Fruit fly (Drosophila melanogaster): Measurements from ENCODE around the gene CG17734.
A peak's percentile ranks its signal among the peaks of the same experiment; 100 is the strongest.

The CG17734 gene

dm6 chr3R:11243057-11243740 lies 600 bp downstream of the CG17734 start (continued):
- peak; percentile 21 for TF ChIP-seq CG12104 (GFP tag; optimal IDR thresholded peaks at IDR 0.05)
- no peak for TF ChIP-seq ranshi (GFP tag; IDR thresholded peaks at IDR 0.05)
- TF ChIP-seq MTF-1 (GFP tag; optimal IDR thresholded peaks at IDR 0.05; ENCODE audit: borderline replicate concordance): no peak
- TF ChIP-seq tgo (GFP tag; IDR thresholded peaks at IDR 0.05): 0 out of 3 replicates have a peak, but pooled peaks have one; percentile 27
- no peak for TF ChIP-seq CG13287 (GFP tag; IDR thresholded peaks at IDR 0.05; ENCODE audit: partially characterized antibody)
- no peak for TF ChIP-seq Sin3A (optimal IDR thresholded peaks at IDR 0.05)
- TF ChIP-seq toy (GFP tag; IDR thresholded peaks at IDR 0.05): no peak
- no peak for TF ChIP-seq CG30431 (GFP tag; optimal IDR thresholded peaks at IDR 0.05)
- peak; percentile 55; the same call in 1 of the 2 replicates for TF ChIP-seq sob (GFP tag; IDR thresholded peaks at IDR 0.05)
- TF ChIP-seq CG7839 (tag; optimal IDR thresholded peaks at IDR 0.05): peak; percentile 61
- no peak for TF ChIP-seq CG7357 (GFP tag; IDR thresholded peaks at IDR 0.05)
- TF ChIP-seq CG13624 (GFP tag; optimal IDR thresholded peaks at IDR 0.05): peak; percentile 51
- no peak for TF ChIP-seq Sox100B (GFP tag; optimal IDR thresholded peaks at IDR 0.05)
- TF ChIP-seq CG17829 (tag; optimal IDR thresholded peaks at IDR 0.05): peak; percentile 30
- peak; percentile 47; the same call in 1 of the 2 replicates for TF ChIP-seq E2f1 (GFP tag; IDR thresholded peaks at IDR 0.05)
- TF ChIP-seq CG10267 (tag; optimal IDR thresholded peaks at IDR 0.05): peak; percentile 34
- no peak for TF ChIP-seq CG2129 (GFP tag; IDR thresholded peaks at IDR 0.05; ENCODE audit: partially characterized antibody)
- no peak for TF ChIP-seq Ada2b (GFP tag; IDR thresholded peaks at IDR 0.05)
- TF ChIP-seq caup (GFP tag; optimal IDR thresholded peaks at IDR 0.05; ENCODE audit: severe bottlenecking): peak; percentile 22
- no peak for TF ChIP-seq HLH4C (GFP tag; IDR thresholded peaks at IDR 0.05; ENCODE audit: partially characterized antibody)
- peak; percentile 38; the same call in 1 of the 2 replicates for TF ChIP-seq Ptx1 (GFP tag; IDR thresholded peaks at IDR 0.05)
- TF ChIP-seq CG18599 (GFP tag; optimal IDR thresholded peaks at IDR 0.05): peak; percentile 60
- TF ChIP-seq BtbVII (GFP tag; optimal IDR thresholded peaks at IDR 0.05): peak; percentile 84
- TF ChIP-seq Fer3 (tag; optimal IDR thresholded peaks at IDR 0.05): peak; percentile 42
- peak; percentile 5 for TF ChIP-seq grn (GFP tag; optimal IDR thresholded peaks at IDR 0.05)
- TF ChIP-seq NfI (GFP tag; optimal IDR thresholded peaks at IDR 0.05): no peak
- peak; percentile 50 for TF ChIP-seq trem (tag; optimal IDR thresholded peaks at IDR 0.05)
- TF ChIP-seq CG34422 (GFP tag; IDR thresholded peaks at IDR 0.05): no peak; the same call in 2 of the 3 replicates
- TF ChIP-seq fru (optimal IDR thresholded peaks at IDR 0.05): no peak
- TF ChIP-seq Rfx (GFP tag; IDR thresholded peaks at IDR 0.05): peak; percentile 66
- TF ChIP-seq CG9727 (GFP tag; optimal IDR thresholded peaks at IDR 0.05): peak; percentile 59
- TF ChIP-seq unpg (GFP tag; optimal IDR thresholded peaks at IDR 0.05): peak; percentile 56
- TF ChIP-seq Dll (GFP tag; IDR thresholded peaks at IDR 0.05; ENCODE audit: partially characterized antibody): peak; percentile 16; the same call in 1 of the 4 replicates
- peak; percentile 60 for TF ChIP-seq CG6765 (GFP tag; optimal IDR thresholded peaks at IDR 0.05)
- no peak for TF ChIP-seq D19B (GFP tag; optimal IDR thresholded peaks at IDR 0.05)
- TF ChIP-seq fd102C (GFP tag; optimal IDR thresholded peaks at IDR 0.05): no peak
- no peak for TF ChIP-seq TFAM (GFP tag; optimal IDR thresholded peaks at IDR 0.05)
- peak; percentile 88 for TF ChIP-seq sens (GFP tag)
- no peak for TF ChIP-seq stwl (tag; optimal IDR thresholded peaks at IDR 0.05)
- TF ChIP-seq sr (GFP tag; IDR thresholded peaks at IDR 0.05): no peak
- TF ChIP-seq pfk (GFP tag; optimal IDR thresholded peaks at IDR 0.05): no peak
- TF ChIP-seq HLH3B (GFP tag; IDR thresholded peaks at IDR 0.05): 0 out of 2 replicates have a peak, but pooled peaks have one; percentile 24
- peak; percentile 84 for TF ChIP-seq Med (GFP tag)
- TF ChIP-seq CG2120 (GFP tag; optimal IDR thresholded peaks at IDR 0.05): peak; percentile 31
- TF ChIP-seq dm (GFP tag; optimal IDR thresholded peaks at IDR 0.05): no peak
- TF ChIP-seq MESR4 (GFP tag; optimal IDR thresholded peaks at IDR 0.05): peak; percentile 4
- TF ChIP-seq CG5180 (GFP tag; optimal IDR thresholded peaks at IDR 0.05): peak; percentile 29
- peak; percentile 47 for TF ChIP-seq CG7556 (GFP tag; optimal IDR thresholded peaks at IDR 0.05)
- TF ChIP-seq BEAF-32 (GFP tag; optimal IDR thresholded peaks at IDR 0.05): no peak
